Worm (Caenorhabditis elegans): ENCODE measurements around the gene F21A3.4.

F21A3.4 gene

DNA sequence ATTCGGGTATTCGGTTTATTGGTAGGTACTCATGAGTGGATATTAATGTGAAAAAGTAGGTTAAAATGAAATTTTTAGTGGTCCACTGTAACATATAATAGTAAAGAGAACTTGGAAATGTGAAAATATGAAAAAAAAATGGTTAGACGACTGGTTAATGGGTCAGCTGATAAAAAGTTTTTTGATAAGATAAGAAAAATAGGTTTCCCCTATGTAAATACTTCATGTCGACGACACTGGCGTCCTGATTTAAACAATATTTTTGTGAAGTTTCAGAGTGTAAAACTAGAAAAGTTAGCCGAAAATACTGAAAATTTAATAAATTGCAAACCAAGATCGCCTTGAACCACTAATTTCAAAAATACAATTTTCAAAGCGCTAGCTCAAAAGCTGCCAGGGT lies 3.3 kb upstream of the F21A3.4 start, which contains the start of gene F21A3.11 (continued):
- TF ChIP-seq dmd-6 (GFP tag; IDR thresholded peaks at IDR 0.05), result peak; percentile 38; the same call in 1 of the 2 replicates

DNA sequence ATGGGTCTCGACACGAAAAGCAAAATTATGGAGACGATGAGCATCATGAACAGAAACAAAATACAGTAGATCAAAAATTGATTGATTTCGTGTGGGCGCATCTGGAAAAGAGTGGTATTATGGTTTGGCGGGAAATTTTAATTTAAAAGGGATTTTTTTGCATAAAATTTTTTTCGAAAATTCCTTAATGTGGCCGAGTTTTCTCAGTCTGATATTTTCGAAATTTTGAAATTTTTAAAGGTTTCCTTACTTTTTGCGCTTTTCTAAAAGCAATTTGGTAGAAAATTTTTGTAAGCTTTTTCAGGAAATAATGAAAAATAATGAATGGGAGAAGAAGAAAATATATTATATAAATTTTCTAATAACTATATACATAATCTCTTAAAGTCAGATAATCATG lies 2.6 kb upstream of the F21A3.4 start, which contains the start of gene F21A3.2:
Gene F21A3.2, minus strand, starts transcription at position 101 of the 400 bp plus-strand sequence.
- peak in 1 of 2 experiments; percentile 26 for TF ChIP-seq unc-62 (GFP tag; optimal IDR thresholded peaks at IDR 0.05 in 1 of 2)
- no peak for TF ChIP-seq unc-62 (tag; optimal IDR thresholded peaks at IDR 0.05)
- TF ChIP-seq rbr-2 (tag; optimal IDR thresholded peaks at IDR 0.05), result no peak

ce11 chrV:15537923-15538322 lies 1.5 kb downstream of the F21A3.4 start, which contains the start of gene prde-1:
Gene prde-1, plus strand, starts transcription at chrV:15538244.
- TF ChIP-seq nhr-48 (tag; optimal IDR thresholded peaks at IDR 0.05) (no peak), ceh-82 (tag; optimal IDR thresholded peaks at IDR 0.05) (no peak), hmg-1.1 (GFP tag; IDR thresholded peaks at IDR 0.05) (no peak), F49E8.2 (tag; optimal IDR thresholded peaks at IDR 0.05; ENCODE audit: borderline replicate concordance) (peak; percentile 50), nhr-102 (tag; optimal IDR thresholded peaks at IDR 0.05) (no peak), mxl-2 (GFP tag; conservative IDR thresholded peaks at IDR 0.05) (no peak), ZK337.2 (GFP tag; IDR thresholded peaks at IDR 0.05) (no peak)

DNA sequence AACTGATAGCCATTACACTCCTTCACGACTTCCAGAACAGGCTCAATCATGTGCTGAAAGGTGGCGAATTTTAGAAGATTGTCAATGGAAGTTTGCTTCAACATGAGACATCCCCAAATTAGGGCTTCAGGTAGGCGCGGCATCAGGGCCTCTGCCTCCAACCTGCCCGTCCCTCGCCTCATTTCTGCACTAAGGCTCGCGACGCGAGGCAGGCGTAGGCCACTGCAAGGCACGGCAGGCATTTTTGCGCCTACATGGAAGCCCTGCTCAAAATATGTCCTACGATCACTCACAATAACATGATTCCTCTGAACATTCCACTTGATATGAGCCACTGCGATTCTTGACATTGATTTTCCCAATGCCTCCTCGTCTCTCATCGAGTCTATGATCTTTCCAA lies 6.8 kb downstream of the F21A3.4 start:
- TF ChIP-seq lin-1 (GFP tag; IDR thresholded peaks at IDR 0.05) (no peak), ZK546.5 (tag; optimal IDR thresholded peaks at IDR 0.05) (no peak), aha-1 (tag) (no peak), cey-2 (tag; optimal IDR thresholded peaks at IDR 0.05; ENCODE audit: borderline replicate concordance, insufficient read depth) (no peak), fos-1 (tag; optimal IDR thresholded peaks at IDR 0.05) (no peak), lin-13 (GFP tag; optimal IDR thresholded peaks at IDR 0.05) (no peak), egl-43 (GFP tag; IDR thresholded peaks at IDR 0.05) (0 out of 2 replicates have a peak, but pooled peaks have one; percentile 18), rbr-2 (tag; optimal IDR thresholded peaks at IDR 0.05) (no peak), ceh-62 (tag; optimal IDR thresholded peaks at IDR 0.05) (no peak), dpl-1 (GFP tag; optimal IDR thresholded peaks at IDR 0.05) (no peak), lim-7 (GFP tag; IDR thresholded peaks at IDR 0.05) (no peak), snpc-4 (tag; optimal IDR thresholded peaks at IDR 0.05) (no peak), set-16 (GFP tag; IDR thresholded peaks at IDR 0.05) (peak; percentile 59), nhr-42 (GFP tag; IDR thresholded peaks at IDR 0.05) (no peak), zfp-3 (GFP tag; conservative IDR thresholded peaks at IDR 0.05) (no peak), hlh-11 (tag; optimal IDR thresholded peaks at IDR 0.05) (no peak), egl-27 (tag; optimal IDR thresholded peaks at IDR 0.05) (no peak), skn-1 (tag; optimal IDR thresholded peaks at IDR 0.05) (no peak), ceh-82 (tag; optimal IDR thresholded peaks at IDR 0.05) (no peak), gei-8 (GFP tag; optimal IDR thresholded peaks at IDR 0.05) (no peak), dmd-8 (GFP tag; IDR thresholded peaks at IDR 0.05) (0 out of 2 replicates have a peak, but pooled peaks have one; percentile 31)

DNA sequence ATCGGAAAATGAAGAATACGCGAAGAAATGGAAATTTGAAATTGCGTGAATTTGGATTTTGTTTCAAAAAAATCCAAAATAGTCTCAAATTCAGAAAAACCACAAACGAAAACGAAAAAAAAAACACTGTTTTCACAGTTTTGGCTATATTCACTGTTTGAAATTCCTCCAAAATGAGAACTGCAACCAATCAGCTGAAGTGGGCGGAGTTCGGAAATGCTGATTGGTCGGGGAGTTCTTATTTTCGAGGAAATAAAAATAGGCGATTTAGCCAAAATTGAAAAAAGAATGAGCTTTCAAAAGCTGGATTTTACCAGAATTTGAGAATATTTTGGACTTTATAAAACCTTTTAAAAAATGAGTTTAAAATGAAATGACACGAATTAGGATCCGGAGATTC lies 8.5 kb downstream of the F21A3.4 start, which contains the start of gene glb-14:
Gene glb-14, minus strand, starts transcription at position 97 of the 400 bp plus-strand sequence.
- TF ChIP-seq aly-2 (tag; optimal IDR thresholded peaks at IDR 0.05) (no peak), daf-16 (GFP tag; optimal IDR thresholded peaks at IDR 0.05) (no peak), daf-16 (tag; optimal IDR thresholded peaks at IDR 0.05) (no peak), Y75B8A.6 (GFP tag; IDR thresholded peaks at IDR 0.05) (no peak), arid-1 (GFP tag; conservative IDR thresholded peaks at IDR 0.05) (no peak), lim-7 (GFP tag; IDR thresholded peaks at IDR 0.05) (no peak), aha-1 (tag) (no peak), dve-1 (tag; optimal IDR thresholded peaks at IDR 0.05; ENCODE audit: insufficient read depth) (no peak), R02D3.7 (tag; optimal IDR thresholded peaks at IDR 0.05) (no peak), saeg-2 (GFP tag; IDR thresholded peaks at IDR 0.05) (no peak), nhr-6 (tag; optimal IDR thresholded peaks at IDR 0.05) (no peak), F44E2.7 (GFP tag; IDR thresholded peaks at IDR 0.05) (no peak), set-16 (GFP tag; IDR thresholded peaks at IDR 0.05) (no peak), pqm-1 (tag; optimal IDR thresholded peaks at IDR 0.05) (no peak), gei-8 (GFP tag; optimal IDR thresholded peaks at IDR 0.05) (no peak), F10B5.3 (tag; optimal IDR thresholded peaks at IDR 0.05) (no peak), attf-4 (tag; optimal IDR thresholded peaks at IDR 0.05) (no peak)
